Worm (Caenorhabditis elegans) whole organism, midembryonic: ENCODE measurements around the gene ugt-66.

Source experiments
- T22C8.4 ChIP-seq: fragments of 200-800 bp; sonication (Bioruptor generic); IDR thresholded peaks from 2 replicates; pipeline ENCODE4 v1.3.6; 2022; ENCODE audit warnings: missing genetic modification characterization, missing compliant biosample characterization
- flt-1 ChIP-seq: fragments of 200-800 bp; sonication (Bioruptor generic); IDR thresholded peaks from 2 replicates; pipeline ENCODE4 v1.3.6; 2022; ENCODE audit warnings: missing genetic modification characterization, missing compliant biosample characterization
- ref-1 ChIP-seq: fragments of 200-800 bp; sonication (Bioruptor generic); conservative IDR thresholded peaks from 2 replicates; pipeline ENCODE4 v1.3.6; 2022; ENCODE audit warnings: missing genetic modification reagents, missing genetic modification characterization, missing compliant biosample characterization
- ztf-23 ChIP-seq: fragments of 200-800 bp; sonication (Bioruptor generic); IDR thresholded peaks from 2 replicates; pipeline ENCODE4 v1.3.6; 2022; ENCODE audit warnings: missing genetic modification reagents, missing genetic modification characterization, missing compliant biosample characterization
- ztf-29 ChIP-seq: fragments of 200-800 bp; sonication (Bioruptor generic); IDR thresholded peaks from 2 replicates; pipeline ENCODE4 v1.3.6; 2022; ENCODE audit warnings: missing genetic modification reagents, missing genetic modification characterization, missing compliant biosample characterization

DNA sequence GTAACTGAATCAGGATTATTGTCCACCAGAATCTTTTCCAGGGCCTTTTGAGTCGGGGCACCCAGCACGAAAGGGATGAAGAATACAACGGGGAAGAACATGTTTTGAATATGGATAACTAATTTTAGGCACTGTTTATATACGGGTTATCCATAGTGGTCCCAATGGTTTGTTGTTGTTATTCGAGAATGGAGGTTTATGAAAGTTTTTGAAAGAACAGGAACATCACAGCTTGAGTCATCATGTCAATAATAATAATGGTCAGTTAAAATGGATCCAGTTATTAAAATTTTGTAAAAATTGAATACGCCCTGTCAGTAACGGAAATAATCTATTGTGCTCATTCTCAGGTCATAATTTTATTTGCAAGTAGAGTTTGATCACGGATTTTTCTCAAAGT lies 11.3 kb downstream of the ugt-66 start, which contains the start of gene nas-28:
- TF ChIP-seq T22C8.4 (GFP tag; lab: Robert Waterston, UW) (no peak), ztf-29 (GFP tag; lab: Robert Waterston, UW) (no peak), ref-1 (no peak), ztf-23 (GFP tag; lab: Robert Waterston, UW) (no peak), flt-1 (GFP tag; lab: Robert Waterston, UW) (no peak)
